Worm (Caenorhabditis elegans) whole organism, late embryonic: ENCODE data around the gene acl-13.

ENCODE experiments used
- dmd-4 ChIP-seq: sonication (generic microtip); optimal IDR thresholded peaks from 2 replicates; lab custom pipeline; 2016; ENCODE audit warnings: borderline replicate concordance, missing genetic modification characterization, missing compliant biosample characterization
- nfya-1 ChIP-seq: sonication (generic microtip); optimal IDR thresholded peaks from 2 replicates; lab custom pipeline; 2017; ENCODE audit warnings: missing genetic modification characterization, mild to moderate bottlenecking, missing compliant biosample characterization, antibody characterized with exemption, moderate library complexity
- ttx-3 ChIP-seq: sonication (generic microtip); optimal IDR thresholded peaks from 2 replicates; lab custom pipeline; 2016; ENCODE audit warnings: missing genetic modification reagents, missing genetic modification characterization, missing compliant biosample characterization
- unc-55 ChIP-seq: sonication (generic microtip); optimal IDR thresholded peaks from 2 replicates; lab custom pipeline; 2017; ENCODE audit warnings: missing biosample characterization, missing genetic modification reagents, missing genetic modification characterization

ce11 chrIV:12416629-12417404, 6.5 kb downstream of the acl-13 start:
- TF ChIP-seq unc-55 (GFP tag; lab: Kevin White, UChicago) (no peak), dmd-4 (tag; lab: Kevin White, UChicago) (no peak), nfya-1 (tag; lab: Kevin White, UChicago) (no peak), ttx-3 (tag; lab: Kevin White, UChicago) (no peak)
